Worm (Caenorhabditis elegans): ENCODE data around the gene C40H1.3.

The C40H1.3 gene

DNA sequence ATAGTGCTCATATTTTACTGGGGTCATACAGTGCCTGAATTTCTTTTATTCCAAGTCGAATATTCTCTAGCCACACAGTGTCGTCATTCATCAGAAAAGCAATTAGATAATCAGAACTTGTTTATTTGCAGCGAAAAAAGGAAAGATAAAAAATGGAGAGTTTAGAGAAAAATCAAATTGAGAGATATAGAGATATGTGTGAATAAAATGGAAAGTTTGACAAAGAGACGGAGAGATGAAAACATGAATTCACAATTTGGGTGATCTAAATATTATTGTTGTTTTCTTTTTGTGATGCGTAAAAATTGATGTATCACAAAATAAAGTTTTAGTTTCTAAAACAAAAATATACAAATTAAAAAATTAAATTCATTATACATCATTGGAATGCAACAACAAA, 28.5 kb downstream of the C40H1.3 start:
- TF ChIP-seq pes-1 (GFP tag; IDR thresholded peaks at IDR 0.05) (no peak), ceh-36 (tag; optimal IDR thresholded peaks at IDR 0.05) (no peak), tbx-11 (GFP tag; IDR thresholded peaks at IDR 0.05) (no peak), F13C5.2 (tag; optimal IDR thresholded peaks at IDR 0.05) (no peak), ama-1 (optimal IDR thresholded peaks at IDR 0.05) (no peak), ets-7 (tag; optimal IDR thresholded peaks at IDR 0.05) (no peak), tbx-37 (GFP tag; conservative IDR thresholded peaks at IDR 0.05) (no peak), hmbx-1 (tag; optimal IDR thresholded peaks at IDR 0.05) (no peak), sea-1 (GFP tag; conservative IDR thresholded peaks at IDR 0.05) (no peak), ceh-13 (GFP tag; optimal IDR thresholded peaks at IDR 0.05) (no peak), flt-1 (GFP tag; IDR thresholded peaks at IDR 0.05) (no peak), scrt-1 (GFP tag; IDR thresholded peaks at IDR 0.05) (no peak), B0310.2 (tag; optimal IDR thresholded peaks at IDR 0.05) (no peak), tra-4 (tag; optimal IDR thresholded peaks at IDR 0.05) (no peak), hnd-1 (tag; optimal IDR thresholded peaks at IDR 0.05) (no peak), aly-1 (tag; optimal IDR thresholded peaks at IDR 0.05) (no peak), hmg-4 (GFP tag; optimal IDR thresholded peaks at IDR 0.05) (no peak)

DNA sequence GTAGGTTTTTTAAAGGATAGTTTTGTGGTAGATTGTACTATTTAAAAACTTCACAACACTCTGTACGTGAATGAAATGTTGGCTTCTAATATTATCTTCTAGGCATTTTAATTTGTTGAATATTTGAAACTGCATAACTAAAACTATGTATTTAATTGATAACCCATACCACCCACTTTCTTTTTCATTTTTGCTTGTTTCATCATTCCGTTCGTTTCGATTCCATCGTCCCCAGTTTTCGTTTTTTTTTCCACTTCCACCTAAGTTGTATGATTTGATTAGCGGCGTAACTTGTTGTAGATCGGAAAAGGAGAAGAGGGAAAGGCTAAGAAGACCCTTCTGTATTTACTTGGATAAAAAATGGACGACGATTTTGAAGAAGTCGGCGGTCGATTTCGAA, 29.2 kb downstream of the C40H1.3 start, which contains the start of gene K01B6.3:
Gene K01B6.3 (plus strand): TSS at position 301 of the 400 bp plus-strand sequence.
- TF ChIP-seq ceh-36 (tag; optimal IDR thresholded peaks at IDR 0.05) (no peak), flt-1 (GFP tag; IDR thresholded peaks at IDR 0.05) (no peak), scrt-1 (GFP tag; IDR thresholded peaks at IDR 0.05) (no peak), hmbx-1 (tag; optimal IDR thresholded peaks at IDR 0.05) (no peak), tbx-37 (GFP tag; conservative IDR thresholded peaks at IDR 0.05) (no peak), F13C5.2 (tag; optimal IDR thresholded peaks at IDR 0.05) (no peak), B0310.2 (tag; optimal IDR thresholded peaks at IDR 0.05) (no peak), ets-7 (tag; optimal IDR thresholded peaks at IDR 0.05) (no peak), tra-4 (tag; optimal IDR thresholded peaks at IDR 0.05) (no peak), tbx-11 (GFP tag; IDR thresholded peaks at IDR 0.05) (no peak), hnd-1 (tag; optimal IDR thresholded peaks at IDR 0.05) (no peak), pes-1 (GFP tag; IDR thresholded peaks at IDR 0.05) (no peak), ama-1 (optimal IDR thresholded peaks at IDR 0.05) (no peak)

DNA sequence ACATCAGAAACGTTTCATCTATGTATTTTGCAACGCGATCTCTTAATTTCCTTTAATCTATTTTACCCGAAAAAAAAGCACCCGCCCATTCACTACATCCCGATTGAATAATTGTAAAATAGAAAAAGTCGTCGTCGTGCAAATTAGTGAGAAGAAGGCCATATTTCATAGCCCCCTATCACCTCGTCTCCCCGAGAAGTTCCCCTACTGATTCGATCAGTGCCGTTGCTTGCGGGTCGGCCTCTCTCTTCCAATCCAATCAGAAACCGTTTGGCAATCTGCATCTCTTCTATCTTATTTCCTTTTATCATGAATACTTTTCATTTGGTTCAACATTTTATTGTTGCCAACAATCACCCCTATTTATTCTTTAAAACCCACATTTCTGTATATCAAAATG, 30.1 kb downstream of the C40H1.3 start:
- TF ChIP-seq hnd-1 (tag; optimal IDR thresholded peaks at IDR 0.05), result no peak
- TF ChIP-seq ama-1 (optimal IDR thresholded peaks at IDR 0.05), result no peak
- TF ChIP-seq hmbx-1 (tag; optimal IDR thresholded peaks at IDR 0.05), result no peak
- no peak for TF ChIP-seq ceh-13 (GFP tag; optimal IDR thresholded peaks at IDR 0.05)
- TF ChIP-seq scrt-1 (GFP tag; IDR thresholded peaks at IDR 0.05), result no peak
- no peak for TF ChIP-seq pes-1 (GFP tag; IDR thresholded peaks at IDR 0.05)

DNA sequence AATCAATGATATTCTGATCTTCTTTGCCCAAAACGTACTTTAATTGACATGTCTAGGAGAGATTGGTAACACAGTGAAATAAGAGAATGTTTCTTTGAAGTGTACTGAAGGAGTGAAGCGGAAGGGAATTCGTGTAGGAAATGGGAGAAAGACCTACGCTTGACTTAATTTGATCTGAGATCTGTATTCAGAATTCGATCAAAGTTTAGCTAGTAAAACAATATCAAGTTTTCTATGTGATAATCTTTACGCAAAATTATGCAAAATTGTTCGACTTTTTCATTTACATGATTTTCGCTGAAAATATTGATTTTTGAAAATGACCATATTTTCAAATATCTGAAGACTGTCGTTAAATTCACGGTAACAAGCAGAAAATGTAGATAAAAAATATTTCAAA, 31.8 kb downstream of the C40H1.3 start, which contains the start of gene K01B6.4:
Gene K01B6.4 (minus strand): TSS at position 101 of the 400 bp plus-strand sequence.
- TF ChIP-seq F13C5.2 (tag; optimal IDR thresholded peaks at IDR 0.05) (no peak), tbx-11 (GFP tag; IDR thresholded peaks at IDR 0.05) (no peak), flt-1 (GFP tag; IDR thresholded peaks at IDR 0.05) (no peak), ceh-36 (tag; optimal IDR thresholded peaks at IDR 0.05) (no peak), hnd-1 (tag; optimal IDR thresholded peaks at IDR 0.05) (no peak), ceh-13 (GFP tag; optimal IDR thresholded peaks at IDR 0.05) (no peak), scrt-1 (GFP tag; IDR thresholded peaks at IDR 0.05) (no peak), sea-1 (GFP tag; conservative IDR thresholded peaks at IDR 0.05) (no peak), tra-4 (tag; optimal IDR thresholded peaks at IDR 0.05) (no peak), tbx-37 (GFP tag; conservative IDR thresholded peaks at IDR 0.05) (no peak), ets-7 (tag; optimal IDR thresholded peaks at IDR 0.05) (no peak), ama-1 (optimal IDR thresholded peaks at IDR 0.05) (no peak), B0310.2 (tag; optimal IDR thresholded peaks at IDR 0.05) (no peak), aly-1 (tag; optimal IDR thresholded peaks at IDR 0.05) (no peak), hmg-4 (GFP tag; optimal IDR thresholded peaks at IDR 0.05) (no peak), pes-1 (GFP tag; IDR thresholded peaks at IDR 0.05) (no peak), hmbx-1 (tag; optimal IDR thresholded peaks at IDR 0.05) (no peak)

ce11 chrIII:9289815-9290214, 39.4 kb downstream of the C40H1.3 start:
- TF ChIP-seq flt-1 (GFP tag; IDR thresholded peaks at IDR 0.05) (no peak), tbx-11 (GFP tag; IDR thresholded peaks at IDR 0.05) (no peak), tra-4 (tag; optimal IDR thresholded peaks at IDR 0.05) (no peak), hmbx-1 (tag; optimal IDR thresholded peaks at IDR 0.05) (no peak), tbx-37 (GFP tag; conservative IDR thresholded peaks at IDR 0.05) (no peak), B0310.2 (tag; optimal IDR thresholded peaks at IDR 0.05) (no peak)

ce11 chrIII:9288540-9288939, 40.6 kb downstream of the C40H1.3 start:
- TF ChIP-seq ceh-13 (GFP tag; optimal IDR thresholded peaks at IDR 0.05), result no peak
- no peak for TF ChIP-seq aly-1 (tag; optimal IDR thresholded peaks at IDR 0.05)
- no peak for TF ChIP-seq tra-4 (tag; optimal IDR thresholded peaks at IDR 0.05)
- no peak for TF ChIP-seq sea-1 (GFP tag; conservative IDR thresholded peaks at IDR 0.05)
- TF ChIP-seq ama-1 (optimal IDR thresholded peaks at IDR 0.05), result no peak
- no peak for TF ChIP-seq scrt-1 (GFP tag; IDR thresholded peaks at IDR 0.05)
- no peak for TF ChIP-seq tbx-11 (GFP tag; IDR thresholded peaks at IDR 0.05)
- TF ChIP-seq ceh-36 (tag; optimal IDR thresholded peaks at IDR 0.05), result no peak
- no peak for TF ChIP-seq ets-7 (tag; optimal IDR thresholded peaks at IDR 0.05)
- TF ChIP-seq B0310.2 (tag; optimal IDR thresholded peaks at IDR 0.05), result no peak
- no peak for TF ChIP-seq hnd-1 (tag; optimal IDR thresholded peaks at IDR 0.05)
- no peak for TF ChIP-seq tbx-37 (GFP tag; conservative IDR thresholded peaks at IDR 0.05)
- no peak for TF ChIP-seq pes-1 (GFP tag; IDR thresholded peaks at IDR 0.05)
- no peak for TF ChIP-seq flt-1 (GFP tag; IDR thresholded peaks at IDR 0.05)
- no peak for TF ChIP-seq hmg-4 (GFP tag; optimal IDR thresholded peaks at IDR 0.05)
- TF ChIP-seq F13C5.2 (tag; optimal IDR thresholded peaks at IDR 0.05), result no peak
- no peak for TF ChIP-seq hmbx-1 (tag; optimal IDR thresholded peaks at IDR 0.05)

DNA sequence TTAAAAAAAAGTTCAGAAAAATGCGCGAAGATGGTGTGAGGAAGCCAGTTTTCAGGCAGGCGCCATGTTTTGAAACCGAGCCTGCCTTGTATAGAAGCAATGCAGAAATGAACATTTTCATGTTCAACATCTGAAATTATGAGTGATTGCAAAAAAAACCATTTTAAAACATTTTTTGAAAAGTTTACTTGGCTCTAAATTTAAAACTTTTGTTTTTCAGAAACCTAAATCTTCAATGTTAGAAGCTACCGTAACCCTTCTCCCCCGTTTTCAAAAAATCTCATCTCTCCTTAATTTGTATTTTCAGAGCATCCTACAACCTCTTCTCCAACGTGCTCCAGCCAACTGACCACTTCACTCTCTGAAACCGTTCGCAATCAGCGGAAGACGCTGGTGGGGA, 47.7 kb downstream of the C40H1.3 start, which contains the start of gene fozi-1:
Gene fozi-1 (plus strand): TSS at position 301 of the 400 bp plus-strand sequence.
- no peak for TF ChIP-seq tbx-11 (GFP tag; IDR thresholded peaks at IDR 0.05)
- TF ChIP-seq ceh-36 (tag; optimal IDR thresholded peaks at IDR 0.05), result no peak
- TF ChIP-seq scrt-1 (GFP tag; IDR thresholded peaks at IDR 0.05), result no peak
- TF ChIP-seq tra-4 (tag; optimal IDR thresholded peaks at IDR 0.05), result no peak
- no peak for TF ChIP-seq hmg-4 (GFP tag; optimal IDR thresholded peaks at IDR 0.05)
- no peak for TF ChIP-seq tbx-37 (GFP tag; conservative IDR thresholded peaks at IDR 0.05)
- no peak for TF ChIP-seq flt-1 (GFP tag; IDR thresholded peaks at IDR 0.05)
- no peak for TF ChIP-seq aly-1 (tag; optimal IDR thresholded peaks at IDR 0.05)
- no peak for TF ChIP-seq ceh-13 (GFP tag; optimal IDR thresholded peaks at IDR 0.05)
- TF ChIP-seq pes-1 (GFP tag; IDR thresholded peaks at IDR 0.05), result no peak
- no peak for TF ChIP-seq ets-7 (tag; optimal IDR thresholded peaks at IDR 0.05)
- TF ChIP-seq ama-1 (optimal IDR thresholded peaks at IDR 0.05), result no peak
- TF ChIP-seq hnd-1 (tag; optimal IDR thresholded peaks at IDR 0.05), result no peak
- no peak for TF ChIP-seq hmbx-1 (tag; optimal IDR thresholded peaks at IDR 0.05)

All from whole organism, early embryonic.